Worm (Caenorhabditis elegans): ENCODE data around the gene rnp-9.

The rnp-9 gene

DNA sequence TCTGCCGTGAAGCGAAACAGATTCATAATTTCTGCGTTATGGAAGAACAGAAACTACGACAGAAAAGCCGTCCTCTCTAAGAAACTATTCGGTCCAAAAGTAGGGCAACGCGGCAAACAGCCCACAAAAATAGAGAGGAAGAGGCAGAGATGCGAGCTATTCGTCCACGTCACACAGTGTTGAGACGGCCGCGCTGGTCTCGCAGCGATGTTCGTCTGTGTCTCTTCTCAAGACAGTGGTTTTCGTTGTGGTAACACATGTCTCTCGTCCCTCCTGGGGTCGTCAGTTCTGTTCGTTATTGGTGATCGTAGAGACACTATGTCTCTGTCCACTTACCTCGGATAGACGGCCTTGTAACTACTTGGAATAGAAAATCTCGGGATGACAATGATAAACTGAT is 8.4 kb upstream of the rnp-9 start, which contains the start of gene erd-2.1 (continued):
- TF ChIP-seq irx-1 (tag; optimal IDR thresholded peaks at IDR 0.05) (no peak), swsn-7 (tag; optimal IDR thresholded peaks at IDR 0.05) (peak; percentile 57), lin-39 (tag; optimal IDR thresholded peaks at IDR 0.05) (no peak), nhr-47 (tag; optimal IDR thresholded peaks at IDR 0.05) (peak; percentile 52), zag-1 (tag; optimal IDR thresholded peaks at IDR 0.05) (no peak), nhr-85 (tag) (peak; percentile 83), nhr-19 (GFP tag; conservative IDR thresholded peaks at IDR 0.05) (peak; percentile 68), sptf-1 (tag; optimal IDR thresholded peaks at IDR 0.05) (no peak), ceh-88 (GFP tag; IDR thresholded peaks at IDR 0.05) (no peak), xbp-1 (tag; optimal IDR thresholded peaks at IDR 0.05) (peak; percentile 100), jun-1 (tag; optimal IDR thresholded peaks at IDR 0.05) (no peak)

DNA sequence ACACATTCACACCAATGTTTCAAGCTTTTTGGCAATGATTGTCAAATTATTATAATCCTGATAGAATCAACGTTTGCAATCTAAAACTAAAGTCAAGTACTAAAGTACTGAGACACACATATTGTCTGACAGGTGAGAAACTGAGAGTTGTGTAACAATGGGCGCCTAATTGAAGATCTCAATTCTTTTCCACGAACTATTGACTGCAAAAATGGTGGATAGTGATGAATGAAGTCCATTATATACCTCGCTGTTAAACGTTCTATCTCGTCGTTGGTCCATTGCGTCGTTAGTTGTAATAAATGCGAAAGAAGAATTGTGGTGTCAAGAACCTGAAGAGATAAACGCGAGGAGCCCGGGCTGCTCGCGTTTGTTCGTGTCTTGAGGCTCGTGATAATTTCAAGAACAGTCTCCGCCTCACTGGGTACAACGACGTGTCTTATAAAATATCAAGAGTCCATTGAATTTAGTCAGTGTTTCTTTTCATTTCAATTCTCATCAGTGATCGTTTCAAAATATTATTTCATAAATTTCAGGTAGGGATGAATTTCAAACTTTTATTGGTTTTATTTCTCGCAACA is 6.9 kb upstream of the rnp-9 start, which contains the start of gene F09B9.4:
F09B9.4 (plus strand) TSS at position 531 of the 581 bp plus-strand sequence.
- TF ChIP-seq C16A3.4 (tag; optimal IDR thresholded peaks at IDR 0.05) = no peak
- no peak for TF ChIP-seq snpc-4 (tag; optimal IDR thresholded peaks at IDR 0.05)
- no peak for TF ChIP-seq elt-3 (tag; optimal IDR thresholded peaks at IDR 0.05)
- TF ChIP-seq nhr-84 (tag; optimal IDR thresholded peaks at IDR 0.05) = no peak
- no peak for TF ChIP-seq unc-30 (tag; optimal IDR thresholded peaks at IDR 0.05)
- TF ChIP-seq nhr-71 (tag; optimal IDR thresholded peaks at IDR 0.05) = peak; percentile 23
- no peak for TF ChIP-seq nhr-237 (tag; optimal IDR thresholded peaks at IDR 0.05)
- TF ChIP-seq irx-1 (tag; optimal IDR thresholded peaks at IDR 0.05) = no peak
- TF ChIP-seq nhr-28 (tag; optimal IDR thresholded peaks at IDR 0.05) = no peak
- TF ChIP-seq lin-14 (GFP tag; optimal IDR thresholded peaks at IDR 0.05) = peak; percentile 59
- no peak for TF ChIP-seq aha-1 (tag; optimal IDR thresholded peaks at IDR 0.05)
- peak; percentile 65 for TF ChIP-seq rnt-1 (tag; optimal IDR thresholded peaks at IDR 0.05)
- no peak for TF ChIP-seq nhr-85 (tag)
- TF ChIP-seq lin-39 (tag; optimal IDR thresholded peaks at IDR 0.05) = peak; percentile 10
- no peak for TF ChIP-seq F16B12.6 (tag; optimal IDR thresholded peaks at IDR 0.05)
- TF ChIP-seq tlp-1 (tag; optimal IDR thresholded peaks at IDR 0.05) = no peak
- TF ChIP-seq nhr-76 (tag; optimal IDR thresholded peaks at IDR 0.05) = no peak
- TF ChIP-seq vab-15 (tag; optimal IDR thresholded peaks at IDR 0.05) = no peak

DNA sequence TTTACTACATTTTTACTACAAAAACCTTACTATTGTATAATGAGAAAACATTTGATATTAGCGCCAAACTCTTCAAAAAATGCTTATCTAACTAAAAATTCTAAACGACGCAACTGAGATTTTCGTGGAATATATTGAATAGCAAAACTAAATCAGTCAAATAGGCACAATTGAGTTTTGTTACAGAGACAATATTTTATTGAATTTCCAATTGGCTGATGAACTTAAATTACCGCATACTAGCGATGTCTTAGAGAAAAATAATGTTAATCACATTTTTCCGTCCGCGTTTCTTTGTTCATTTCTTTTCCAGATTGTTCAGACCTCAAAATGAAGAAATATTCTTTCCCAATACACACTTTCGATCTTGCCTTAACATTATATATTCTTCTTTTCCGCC is 4.6 kb upstream of the rnp-9 start:
- TF ChIP-seq fkh-8 (tag; optimal IDR thresholded peaks at IDR 0.05) = no peak
- no peak for TF ChIP-seq zag-1 (tag; optimal IDR thresholded peaks at IDR 0.05)
- TF ChIP-seq unc-98 (GFP tag; IDR thresholded peaks at IDR 0.05) = no peak
- TF ChIP-seq unc-30 (tag; optimal IDR thresholded peaks at IDR 0.05) = no peak
- TF ChIP-seq hlh-17 (GFP tag; optimal IDR thresholded peaks at IDR 0.05; ENCODE audit: borderline replicate concordance) = no peak
- no peak for TF ChIP-seq jun-1 (tag; optimal IDR thresholded peaks at IDR 0.05)
- no peak for TF ChIP-seq nhr-85 (tag)
- no peak for TF ChIP-seq lir-3 (tag; optimal IDR thresholded peaks at IDR 0.05; ENCODE audit: poor library complexity)
- no peak for TF ChIP-seq mef-2 (tag; optimal IDR thresholded peaks at IDR 0.05)
- TF ChIP-seq lin-14 (GFP tag; optimal IDR thresholded peaks at IDR 0.05) = no peak
- TF ChIP-seq F16B12.6 (tag; optimal IDR thresholded peaks at IDR 0.05) = no peak

DNA sequence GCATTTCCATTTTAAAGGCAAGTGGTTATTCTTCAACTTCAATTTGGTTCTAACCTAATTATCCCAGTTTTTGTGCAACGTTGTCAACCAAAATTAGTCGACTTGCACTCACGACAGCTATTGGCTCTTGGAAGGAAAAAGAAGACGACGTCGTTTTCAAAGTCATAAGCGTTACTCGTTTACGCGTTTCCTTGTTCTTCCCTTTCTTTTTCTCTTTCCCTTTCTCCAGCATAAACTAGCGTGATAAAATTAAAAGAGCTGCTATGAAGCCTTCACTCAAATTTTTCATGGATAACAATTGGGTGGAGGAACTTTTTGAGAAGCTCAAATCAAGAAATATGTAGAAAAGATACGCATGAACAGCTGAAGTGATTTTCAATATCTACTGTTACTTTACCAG is 3.9 kb upstream of the rnp-9 start:
- TF ChIP-seq ceh-8 (GFP tag; optimal IDR thresholded peaks at IDR 0.05) (peak; percentile 78), lin-39 (tag; optimal IDR thresholded peaks at IDR 0.05) (no peak), lin-14 (GFP tag; optimal IDR thresholded peaks at IDR 0.05) (peak; percentile 33), elt-2 (tag; optimal IDR thresholded peaks at IDR 0.05) (no peak)

DNA sequence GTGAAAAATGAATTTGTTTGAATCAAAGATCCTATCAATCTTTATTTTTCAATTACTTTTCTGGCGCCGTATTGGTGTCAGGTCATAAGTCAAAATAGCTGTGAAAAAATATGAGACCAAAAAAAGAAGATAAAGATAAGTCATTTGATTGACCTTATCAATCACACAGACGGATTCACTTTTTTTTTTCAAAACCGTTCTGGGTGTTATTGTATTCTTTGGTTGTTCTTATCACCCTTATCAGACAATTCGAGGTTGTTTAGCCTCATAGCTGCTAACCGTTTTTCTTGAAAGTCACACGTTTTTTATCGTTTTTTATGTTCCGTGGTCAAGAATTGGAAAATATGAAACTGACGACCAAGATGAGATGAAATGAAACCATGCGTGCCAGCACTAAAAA is 1.4 kb downstream of the rnp-9 start:
- no peak for TF ChIP-seq egl-13 (tag; optimal IDR thresholded peaks at IDR 0.05)
- TF ChIP-seq elt-3 (tag; optimal IDR thresholded peaks at IDR 0.05) = peak in 2 of 6 experiments; percentile 70 to 98
- no peak for TF ChIP-seq tbx-2 (tag; optimal IDR thresholded peaks at IDR 0.05)
- TF ChIP-seq C34B4.2 (tag; optimal IDR thresholded peaks at IDR 0.05) = no peak
- no peak for TF ChIP-seq alr-1 (tag; optimal IDR thresholded peaks at IDR 0.05; ENCODE audit: borderline replicate concordance)
- TF ChIP-seq nhr-77 (tag; optimal IDR thresholded peaks at IDR 0.05) = no peak
- TF ChIP-seq lin-14 (GFP tag; optimal IDR thresholded peaks at IDR 0.05) = peak; percentile 30
- no peak for TF ChIP-seq ceh-63 (GFP tag; optimal IDR thresholded peaks at IDR 0.05)
- TF ChIP-seq ceh-82 (tag; optimal IDR thresholded peaks at IDR 0.05) = no peak
- no peak for TF ChIP-seq hlh-4 (tag; optimal IDR thresholded peaks at IDR 0.05)
- TF ChIP-seq F16B12.6 (tag; optimal IDR thresholded peaks at IDR 0.05) = no peak
- TF ChIP-seq C16A3.4 (tag; optimal IDR thresholded peaks at IDR 0.05) = no peak
- TF ChIP-seq ztf-4 (tag; optimal IDR thresholded peaks at IDR 0.05) = no peak
- TF ChIP-seq ces-1 (GFP tag; optimal IDR thresholded peaks at IDR 0.05) = no peak
- TF ChIP-seq nhr-20 (tag; optimal IDR thresholded peaks at IDR 0.05) = peak; percentile 53
- no peak for TF ChIP-seq unc-98 (GFP tag; IDR thresholded peaks at IDR 0.05)
- TF ChIP-seq lir-3 (tag; optimal IDR thresholded peaks at IDR 0.05; ENCODE audit: poor library complexity) = no peak
- no peak for TF ChIP-seq nhr-84 (tag; optimal IDR thresholded peaks at IDR 0.05)
- TF ChIP-seq swsn-7 (tag; optimal IDR thresholded peaks at IDR 0.05) = no peak

Measured in whole organism, L1 larva.